Fruit fly (Drosophila melanogaster) whole organism, embryonic: Measurements from ENCODE around the gene Cdc42.

Experiments
- Blimp-1 ChIP-seq: fragments of 200-800 bp; sonication (Bioruptor generic); optimal IDR thresholded peaks from 3 replicates; lab custom pipeline; 2018; ENCODE audit warnings: missing biosample characterization, missing genetic modification characterization, mild to moderate bottlenecking, moderate library complexity, missing genetic modification reagents
- CG1024 ChIP-seq: fragments of 200-800 bp; sonication (Bioruptor generic); IDR thresholded peaks from 2 replicates; pipeline ENCODE4 v1.3.6; 2022; ENCODE audit warnings: missing biosample characterization, missing genetic modification characterization
- CG10543 ChIP-seq: fragments of 200-800 bp; sonication (Bioruptor generic); optimal IDR thresholded peaks from 3 replicates; lab custom pipeline; 2017; ENCODE audit warnings: missing biosample characterization, mild to moderate bottlenecking, missing genetic modification characterization, moderate library complexity
- CG12236 ChIP-seq: fragments of 200-800 bp; sonication (Bioruptor generic); optimal IDR thresholded peaks from 2 replicates; lab custom pipeline; 2016; ENCODE audit warnings: missing biosample characterization, missing genetic modification characterization
- CG12299 ChIP-seq: fragments of 200-800 bp; sonication (Bioruptor generic); optimal IDR thresholded peaks from 2 replicates; lab custom pipeline; 2018; ENCODE audit warnings: missing biosample characterization, mild to moderate bottlenecking, missing genetic modification characterization
- CG13894 ChIP-seq: fragments of 200-800 bp; sonication (Bioruptor generic); optimal IDR thresholded peaks from 3 replicates; lab custom pipeline; 2018; ENCODE audit warnings: missing biosample characterization, mild to moderate bottlenecking, missing genetic modification characterization, moderate library complexity
- CG14014 ChIP-seq: fragments of 200-800 bp; sonication (Bioruptor generic); IDR thresholded peaks from 2 replicates; pipeline ENCODE4 v1.3.6; 2022; ENCODE audit warnings: missing biosample characterization, missing genetic modification characterization
- CG14965 ChIP-seq: fragments of 200-800 bp; sonication (Bioruptor generic); optimal IDR thresholded peaks from 2 replicates; lab custom pipeline; 2016; ENCODE audit warnings: missing biosample characterization, missing genetic modification characterization, borderline replicate concordance
- CG17829 ChIP-seq: fragments of 200-800 bp; optimal IDR thresholded peaks from 2 replicates; lab custom pipeline; 2019; ENCODE audit warnings: missing biosample characterization, mild to moderate bottlenecking, missing genetic modification characterization, moderate library complexity
- CG17912 ChIP-seq: fragments of 200-800 bp; sonication (Bioruptor generic); optimal IDR thresholded peaks from 2 replicates; lab custom pipeline; 2018; ENCODE audit warnings: missing biosample characterization, mild to moderate bottlenecking, missing genetic modification characterization
- CG31441 ChIP-seq: fragments of 200-800 bp; sonication (Bioruptor generic); IDR thresholded peaks from 2 replicates; pipeline ENCODE4 v1.3.6; 2022; ENCODE audit warnings: missing biosample characterization, missing genetic modification characterization
- CG32532 ChIP-seq: fragments of 200-800 bp; sonication (Bioruptor generic); IDR thresholded peaks from 2 replicates; pipeline ENCODE4 v1.3.6; 2022; ENCODE audit warnings: missing biosample characterization, missing genetic modification characterization
- CG4617 ChIP-seq: fragments of 200-800 bp; sonication (Bioruptor generic); optimal IDR thresholded peaks from 3 replicates; lab custom pipeline; 2016; ENCODE audit warnings: missing biosample characterization, missing genetic modification characterization, borderline replicate concordance
- CG6683 ChIP-seq: fragments of 200-800 bp; sonication (Bioruptor generic); optimal IDR thresholded peaks from 2 replicates; lab custom pipeline; 2017; ENCODE audit warnings: missing biosample characterization, mild to moderate bottlenecking, missing genetic modification characterization, missing genetic modification reagents
- CG6689 ChIP-seq: fragments of 200-800 bp; sonication (Bioruptor generic); IDR thresholded peaks from 2 replicates; pipeline ENCODE4 v1.3.6; 2022; ENCODE audit warnings: missing biosample characterization, missing genetic modification characterization
- CG7372 ChIP-seq: fragments of 200-800 bp; sonication (Bioruptor generic); IDR thresholded peaks from 2 replicates; pipeline ENCODE4 v1.3.6; 2022; ENCODE audit warnings: missing biosample characterization, missing genetic modification characterization
- CG7987 ChIP-seq: fragments of 200-800 bp; sonication (Bioruptor generic); optimal IDR thresholded peaks from 2 replicates; lab custom pipeline; 2018; ENCODE audit warnings: missing biosample characterization, mild to moderate bottlenecking, missing genetic modification characterization, moderate library complexity
- CG8359 ChIP-seq: fragments of 200-800 bp; sonication (Bioruptor generic); optimal IDR thresholded peaks from 2 replicates; lab custom pipeline; 2017; ENCODE audit warnings: missing biosample characterization, mild to moderate bottlenecking, missing genetic modification characterization, borderline replicate concordance
- CG8388 ChIP-seq: fragments of 200-800 bp; sonication (Bioruptor generic); optimal IDR thresholded peaks from 2 replicates; lab custom pipeline; 2019; ENCODE audit warnings: missing biosample characterization, mild to moderate bottlenecking, missing genetic modification characterization, moderate library complexity
- CG8765 ChIP-seq: fragments of 200-800 bp; sonication (Bioruptor generic); IDR thresholded peaks from 2 replicates; pipeline ENCODE4 v1.3.6; 2022; ENCODE audit warnings: missing biosample characterization, missing genetic modification characterization
- CG8944 ChIP-seq: fragments of 200-800 bp; sonication (Bioruptor generic); optimal IDR thresholded peaks from 3 replicates; lab custom pipeline; 2016; ENCODE audit warnings: missing biosample characterization, missing genetic modification characterization
- CG9817 ChIP-seq: fragments of 200-800 bp; sonication (Bioruptor generic); optimal IDR thresholded peaks from 2 replicates; lab custom pipeline; 2018; ENCODE audit warnings: missing biosample characterization, mild to moderate bottlenecking, missing genetic modification characterization, moderate library complexity
- CHES-1-like ChIP-seq: fragments of 200-800 bp; sonication (Bioruptor generic); optimal IDR thresholded peaks from 2 replicates; lab custom pipeline; 2016; ENCODE audit warnings: missing biosample characterization, missing genetic modification characterization
- D19A ChIP-seq: fragments of 200-800 bp; optimal IDR thresholded peaks from 3 replicates; lab custom pipeline; 2019; ENCODE audit warnings: missing biosample characterization, mild to moderate bottlenecking, missing genetic modification characterization, moderate library complexity
- D19B ChIP-seq: fragments of 200-800 bp; sonication (Bioruptor generic); optimal IDR thresholded peaks from 2 replicates; lab custom pipeline; 2017; ENCODE audit warnings: missing biosample characterization, mild to moderate bottlenecking, missing genetic modification characterization
- Gsc ChIP-seq: fragments of 200-800 bp; sonication (Bioruptor generic); IDR thresholded peaks from 2 replicates; pipeline ENCODE4 v1.3.6; 2022; ENCODE audit warnings: missing biosample characterization, missing genetic modification characterization
- MTF-1 ChIP-seq: fragments of 200-800 bp; sonication (Bioruptor generic); optimal IDR thresholded peaks from 2 replicates; lab custom pipeline; 2018; ENCODE audit warnings: missing biosample characterization, mild to moderate bottlenecking, missing genetic modification characterization, borderline replicate concordance
- Mrtf ChIP-seq: fragments of 200-800 bp; sonication (Bioruptor generic); IDR thresholded peaks from 3 replicates; pipeline ENCODE4 v1.3.6; 2022; ENCODE audit warnings: missing biosample characterization, missing genetic modification characterization
- NC2α ChIP-seq: fragments of 200-800 bp; sonication (Bioruptor generic); optimal IDR thresholded peaks from 2 replicates; lab custom pipeline; 2016; ENCODE audit warnings: missing biosample characterization, missing genetic modification characterization
- PHDP ChIP-seq: fragments of 200-800 bp; sonication (Bioruptor generic); optimal IDR thresholded peaks from 3 replicates; lab custom pipeline; 2018; ENCODE audit warnings: missing biosample characterization, mild to moderate bottlenecking, missing genetic modification characterization, moderate library complexity
- Rx ChIP-seq: fragments of 200-800 bp; sonication (Bioruptor generic); IDR thresholded peaks from 2 replicates; pipeline ENCODE4 v1.3.6; 2022; ENCODE audit warnings: missing biosample characterization, missing genetic modification characterization
- Tbp ChIP-seq: fragments of >200 bp; optimal IDR thresholded peaks from 2 replicates; lab custom pipeline; 2018; ENCODE audit warnings: missing biosample characterization, missing genetic modification characterization
- ac ChIP-seq: fragments of 200-800 bp; sonication (Bioruptor generic); optimal IDR thresholded peaks from 3 replicates; lab custom pipeline; 2017; ENCODE audit warnings: missing biosample characterization, mild to moderate bottlenecking, missing genetic modification characterization
- bbx ChIP-seq: fragments of 200-800 bp; sonication (Bioruptor generic); IDR thresholded peaks from 2 replicates; pipeline ENCODE4 v1.3.6; 2022; ENCODE audit warnings: missing biosample characterization, missing genetic modification characterization; ENCODE audit not compliant: partially characterized antibody
- br ChIP-seq: fragments of >200 bp; optimal IDR thresholded peaks from 2 replicates; lab custom pipeline; 2017
- cg ChIP-seq: fragments of 200-800 bp; sonication (Bioruptor generic); optimal IDR thresholded peaks from 3 replicates; lab custom pipeline; 2019; ENCODE audit warnings: missing biosample characterization, mild to moderate bottlenecking, missing genetic modification characterization, moderate library complexity
- chif ChIP-seq, 2 experiments: fragments of 200-800 bp; sonication (Bioruptor generic); optimal IDR thresholded peaks; 3 replicates each; lab custom pipeline; 2016; ENCODE audit warnings: missing biosample characterization in 2 of 2, missing genetic modification characterization in 2 of 2
- da ChIP-seq: fragments of 200-800 bp; sonication (Bioruptor generic); optimal IDR thresholded peaks from 2 replicates; lab custom pipeline; 2016; ENCODE audit warnings: missing biosample characterization, missing genetic modification characterization
- eyg ChIP-seq: fragments of 200-800 bp; sonication (Bioruptor generic); optimal IDR thresholded peaks from 3 replicates; lab custom pipeline; 2016; ENCODE audit warnings: missing biosample characterization, missing genetic modification characterization
- fd102C ChIP-seq: fragments of 200-800 bp; sonication (Bioruptor generic); optimal IDR thresholded peaks from 2 replicates; lab custom pipeline; 2018; ENCODE audit warnings: missing biosample characterization, mild to moderate bottlenecking, missing genetic modification characterization, moderate library complexity
- fd96Cb ChIP-seq: fragments of 200-800 bp; sonication (Bioruptor generic); optimal IDR thresholded peaks from 2 replicates; lab custom pipeline; 2018; ENCODE audit warnings: missing biosample characterization, mild to moderate bottlenecking, missing genetic modification characterization, moderate library complexity
- gt ChIP-seq: fragments of 200-800 bp; sonication (Bioruptor generic); IDR thresholded peaks from 2 replicates; pipeline ENCODE4 v1.3.6; 2022; ENCODE audit warnings: missing biosample characterization, missing genetic modification characterization
- insv ChIP-seq, 2 experiments: fragments of 200-800 bp; sonication (Bioruptor generic); optimal IDR thresholded peaks; 3 replicates each; lab custom pipeline; 2016 to 2018; ENCODE audit warnings: missing biosample characterization in 2 of 2, missing genetic modification characterization in 2 of 2
- inv ChIP-seq: fragments of 200-800 bp; sonication (Bioruptor generic); IDR thresholded peaks from 2 replicates; pipeline ENCODE4 v1.3.6; 2022; ENCODE audit warnings: missing biosample characterization, missing genetic modification characterization; ENCODE audit not compliant: partially characterized antibody
- jing ChIP-seq: fragments of 200-800 bp; sonication (Bioruptor generic); optimal IDR thresholded peaks from 2 replicates; lab custom pipeline; 2018; ENCODE audit warnings: missing biosample characterization, mild to moderate bottlenecking, missing genetic modification characterization
- lbe ChIP-seq: fragments of 200-800 bp; sonication (Bioruptor generic); optimal IDR thresholded peaks from 2 replicates; lab custom pipeline; 2016; ENCODE audit warnings: missing biosample characterization, mild to moderate bottlenecking, missing genetic modification characterization
- prd ChIP-seq, 3 experiments: fragments of >200 bp in 2 of 3; fragments of 200-800 bp in 1 of 3; sonication (Bioruptor generic) in 1 of 3; optimal IDR thresholded peaks in 2 of 3; IDR thresholded peaks in 1 of 3; 2 replicates in 2 of 3; 3 replicates in 1 of 3; pipeline versions ENCODE4 v1.3.6 to Lab custom; 2017 to 2022; ENCODE audit warnings: missing biosample characterization in 1 of 3, missing genetic modification characterization in 1 of 3
- shn ChIP-seq: fragments of 200-800 bp; sonication (Bioruptor generic); optimal IDR thresholded peaks from 3 replicates; lab custom pipeline; 2016; ENCODE audit warnings: missing biosample characterization, missing genetic modification characterization
- slbo ChIP-seq: fragments of 200-800 bp; sonication (Bioruptor generic); IDR thresholded peaks from 2 replicates; pipeline ENCODE4 v1.3.6; 2022; ENCODE audit warnings: missing biosample characterization, missing genetic modification characterization
- stc ChIP-seq: fragments of 200-800 bp; sonication (Bioruptor generic); IDR thresholded peaks from 2 replicates; pipeline ENCODE4 v1.3.6; 2022; ENCODE audit warnings: missing biosample characterization, missing genetic modification characterization

Gene Cdc42

dm6 chrX:19668405-19668804 lies 28.5 kb upstream of the Cdc42 start (continued):
- TF ChIP-seq CG17829 (tag; lab: Kevin White, UChicago) (peak; percentile 94), cg (GFP tag; lab: Kevin White, UChicago) (no peak), da (GFP tag; lab: Kevin White, UChicago) (peak; percentile 93), CG10543 (GFP tag; lab: Kevin White, UChicago) (peak; percentile 96), PHDP (tag; lab: Kevin White, UChicago) (peak; percentile 95), D19B (GFP tag; lab: Kevin White, UChicago) (peak; percentile 67), CG32532 (GFP tag; lab: Robert Waterston, UW) (peak; percentile 93), CHES-1-like (GFP tag; lab: Kevin White, UChicago) (peak; percentile 98), slbo (peak; percentile 98), eyg (GFP tag; lab: Kevin White, UChicago) (peak; percentile 89), D19A (tag; lab: Kevin White, UChicago) (peak; percentile 84), br (lab: Kevin White, UChicago) (no peak), shn (GFP tag; lab: Kevin White, UChicago) (peak; percentile 98), MTF-1 (GFP tag; lab: Kevin White, UChicago) (peak; percentile 91), jing (GFP tag; lab: Kevin White, UChicago) (peak; percentile 93), CG17912 (GFP tag; lab: Kevin White, UChicago) (peak; percentile 96), Mrtf (GFP tag; lab: Robert Waterston, UW) (peak; percentile 95), CG31441 (GFP tag; lab: Robert Waterston, UW) (peak; percentile 91), fd96Cb (tag; lab: Kevin White, UChicago) (peak; percentile 93), Tbp (GFP tag; lab: Kevin White, UChicago) (no peak), CG6683 (GFP tag; lab: Kevin White, UChicago) (peak; percentile 78), lbe (GFP tag; lab: Kevin White, UChicago) (peak; percentile 98), Blimp-1 (peak; percentile 85), CG8765 (GFP tag; lab: Robert Waterston, UW) (peak; percentile 89), CG7372 (peak; percentile 86), CG8944 (peak; percentile 98), CG8388 (GFP tag; lab: Kevin White, UChicago) (peak; percentile 94), inv (GFP tag; lab: Robert Waterston, UW) (no peak), chif (GFP tag; optimal IDR thresholded peaks at IDR 0.05; lab: Kevin White, UChicago) (peak; percentile 98), insv (GFP tag; optimal IDR thresholded peaks at IDR 0.05; lab: Kevin White, UChicago) (peak; percentile 12 to 67), CG4617 (GFP tag; lab: Kevin White, UChicago) (peak; percentile 91), CG9817 (tag; lab: Kevin White, UChicago) (peak; percentile 97), CG7987 (peak; percentile 86), CG1024 (GFP tag; lab: Robert Waterston, UW) (peak; percentile 88), fd102C (peak; percentile 70), CG14965 (GFP tag; lab: Kevin White, UChicago) (peak; percentile 68), bbx (GFP tag; lab: Robert Waterston, UW) (no peak), stc (GFP tag; lab: Robert Waterston, UW) (peak; percentile 88), ac (GFP tag; lab: Kevin White, UChicago) (peak; percentile 89), CG8359 (GFP tag; lab: Kevin White, UChicago) (peak; percentile 81), CG6689 (GFP tag; lab: Robert Waterston, UW) (peak; percentile 94), CG14014 (GFP tag; lab: Robert Waterston, UW) (peak; percentile 96), Rx (GFP tag; lab: Robert Waterston, UW) (peak; percentile 91), CG13894 (tag; lab: Kevin White, UChicago) (no peak), CG12236 (GFP tag; lab: Kevin White, UChicago) (peak; percentile 96), Gsc (GFP tag; lab: Robert Waterston, UW) (peak; percentile 86), CG12299 (tag; lab: Kevin White, UChicago) (peak; percentile 94), prd (optimal IDR thresholded peaks at IDR 0.05; lab: Kevin White, UChicago) (no peak), prd (GFP tag; IDR thresholded peaks at IDR 0.05; lab: Robert Waterston, UW) (peak; percentile 95), gt (GFP tag; lab: Robert Waterston, UW) (peak; percentile 86), NC2α (peak; percentile 97)
